Worm (Caenorhabditis elegans): Measurements from ENCODE around the gene era-1.

DNA sequence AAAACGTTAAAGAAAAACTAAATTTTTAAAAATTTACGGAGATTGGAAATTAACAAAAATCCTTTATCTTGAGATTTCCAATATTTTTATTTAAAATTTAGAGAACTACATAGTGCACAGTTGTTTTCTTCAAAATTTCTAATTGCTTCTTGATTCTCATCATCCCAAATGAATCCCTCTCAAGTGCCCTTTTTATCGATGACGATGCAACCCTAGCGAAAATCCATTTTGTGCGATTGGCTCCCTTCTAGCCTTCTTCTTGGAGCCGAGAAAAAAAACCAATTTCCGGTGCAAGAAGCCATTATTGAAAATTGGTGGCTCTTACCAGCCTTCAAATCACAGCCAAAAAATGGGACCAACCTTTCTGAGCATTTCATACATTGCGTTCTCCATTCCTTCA, 40.4 kb upstream of the era-1 start:
- no peak for TF ChIP-seq nhr-11 (tag; optimal IDR thresholded peaks at IDR 0.05)
- TF ChIP-seq ztf-4 (tag; optimal IDR thresholded peaks at IDR 0.05) = no peak
- TF ChIP-seq ceh-28 (tag; optimal IDR thresholded peaks at IDR 0.05) = no peak

Measured in whole organism, L3 larva.